Fruit fly (Drosophila melanogaster) whole organism, embryonic: Measurements from ENCODE around the gene Atg18b.

ENCODE experiments used
- CG10959 ChIP-seq: fragments of 200-800 bp; sonication (Bioruptor generic); IDR thresholded peaks from 2 replicates; pipeline ENCODE4 v1.3.6; 2022; ENCODE audit warnings: missing biosample characterization, missing genetic modification characterization
- CG11093 ChIP-seq: fragments of 200-800 bp; sonication (Bioruptor generic); IDR thresholded peaks from 3 replicates; pipeline ENCODE4 v1.3.6; 2022; ENCODE audit warnings: missing biosample characterization, missing genetic modification characterization
- CG11398 ChIP-seq: fragments of 200-800 bp; sonication (Bioruptor generic); optimal IDR thresholded peaks from 2 replicates; lab custom pipeline; 2016; ENCODE audit warnings: missing biosample characterization, missing genetic modification characterization
- CG11696 ChIP-seq: fragments of 200-800 bp; sonication (Bioruptor generic); IDR thresholded peaks from 2 replicates; pipeline ENCODE4 v1.3.6; 2022; ENCODE audit warnings: missing biosample characterization, missing genetic modification characterization
- CG12104 ChIP-seq: fragments of 200-800 bp; sonication (Bioruptor generic); optimal IDR thresholded peaks from 3 replicates; lab custom pipeline; 2016; ENCODE audit warnings: missing biosample characterization, missing genetic modification characterization
- CG12744 ChIP-seq: fragments of 200-800 bp; sonication (Bioruptor generic); optimal IDR thresholded peaks from 2 replicates; lab custom pipeline; 2016; ENCODE audit warnings: missing biosample characterization, missing genetic modification characterization
- CG12769 ChIP-seq: fragments of 200-800 bp; sonication (Bioruptor generic); optimal IDR thresholded peaks from 2 replicates; lab custom pipeline; 2019; ENCODE audit warnings: missing biosample characterization, mild to moderate bottlenecking, missing genetic modification characterization, moderate library complexity
- CG13424 ChIP-seq: fragments of 200-800 bp; sonication (Bioruptor generic); optimal IDR thresholded peaks from 2 replicates; lab custom pipeline; 2019; ENCODE audit warnings: missing biosample characterization, mild to moderate bottlenecking, missing genetic modification characterization, moderate library complexity
- CG13624 ChIP-seq: fragments of 200-800 bp; sonication (Bioruptor generic); optimal IDR thresholded peaks from 2 replicates; lab custom pipeline; 2016; ENCODE audit warnings: missing biosample characterization, missing genetic modification characterization
- CG13894 ChIP-seq: fragments of 200-800 bp; sonication (Bioruptor generic); optimal IDR thresholded peaks from 3 replicates; lab custom pipeline; 2018; ENCODE audit warnings: missing biosample characterization, mild to moderate bottlenecking, missing genetic modification characterization, moderate library complexity
- CG14667 ChIP-seq: fragments of 200-800 bp; sonication (Bioruptor generic); IDR thresholded peaks from 2 replicates; pipeline ENCODE4 v1.3.6; 2022; ENCODE audit warnings: missing biosample characterization, missing genetic modification characterization
- CG14710 ChIP-seq: fragments of 200-800 bp; sonication (Bioruptor generic); optimal IDR thresholded peaks from 3 replicates; lab custom pipeline; 2019; ENCODE audit warnings: missing biosample characterization, mild to moderate bottlenecking, missing genetic modification characterization, moderate library complexity
- CG15269 ChIP-seq: fragments of 200-800 bp; sonication (Bioruptor generic); optimal IDR thresholded peaks from 2 replicates; lab custom pipeline; 2018; ENCODE audit warnings: missing biosample characterization, mild to moderate bottlenecking, missing genetic modification characterization, moderate library complexity
- CG15696 ChIP-seq: fragments of 200-800 bp; sonication (Bioruptor generic); optimal IDR thresholded peaks from 2 replicates; lab custom pipeline; 2019; ENCODE audit warnings: missing biosample characterization, mild to moderate bottlenecking, missing genetic modification characterization, moderate library complexity
- CG16815 ChIP-seq: fragments of 200-800 bp; sonication (Bioruptor generic); optimal IDR thresholded peaks from 3 replicates; lab custom pipeline; 2017; ENCODE audit warnings: missing biosample characterization, mild to moderate bottlenecking, missing genetic modification characterization
- CG18011 ChIP-seq: fragments of 200-800 bp; sonication (Bioruptor generic); optimal IDR thresholded peaks from 2 replicates; lab custom pipeline; 2017; ENCODE audit warnings: missing biosample characterization, missing genetic modification characterization, mild to moderate bottlenecking, moderate library complexity, missing genotype
- CG18619 ChIP-seq: fragments of 200-800 bp; sonication (Bioruptor generic); optimal IDR thresholded peaks from 3 replicates; lab custom pipeline; 2017; ENCODE audit warnings: missing biosample characterization, mild to moderate bottlenecking, missing genetic modification characterization
- CG4328 ChIP-seq: fragments of 200-800 bp; sonication (Bioruptor generic); optimal IDR thresholded peaks from 3 replicates; lab custom pipeline; 2017; ENCODE audit warnings: missing biosample characterization, missing genetic modification reagents, missing genetic modification characterization
- CG7372 ChIP-seq: fragments of 200-800 bp; sonication (Bioruptor generic); IDR thresholded peaks from 2 replicates; pipeline ENCODE4 v1.3.6; 2022; ENCODE audit warnings: missing biosample characterization, missing genetic modification characterization
- CG8089 ChIP-seq: fragments of 200-800 bp; sonication (Bioruptor generic); optimal IDR thresholded peaks from 3 replicates; lab custom pipeline; 2016; ENCODE audit warnings: missing biosample characterization, missing genetic modification characterization
- CoRest ChIP-seq: fragments of 200-800 bp; sonication (Bioruptor generic); optimal IDR thresholded peaks from 3 replicates; lab custom pipeline; 2018; ENCODE audit warnings: missing biosample characterization, mild to moderate bottlenecking, missing genetic modification characterization, moderate library complexity
- Deaf1 ChIP-seq: fragments of 200-800 bp; optimal IDR thresholded peaks from 3 replicates; lab custom pipeline; 2019; ENCODE audit warnings: missing biosample characterization, mild to moderate bottlenecking, missing genetic modification characterization, moderate library complexity
- Dip2 ChIP-seq: fragments of 200-800 bp; sonication (Bioruptor generic); IDR thresholded peaks from 2 replicates; pipeline ENCODE4 v1.3.6; 2022; ENCODE audit warnings: missing biosample characterization, missing genetic modification characterization
- Gsc ChIP-seq: fragments of 200-800 bp; sonication (Bioruptor generic); IDR thresholded peaks from 2 replicates; pipeline ENCODE4 v1.3.6; 2022; ENCODE audit warnings: missing biosample characterization, missing genetic modification characterization
- Hr39 ChIP-seq: fragments of >200 bp; optimal IDR thresholded peaks from 2 replicates; lab custom pipeline; 2017
- Hr78 ChIP-seq, 2 experiments: fragments of 200-800 bp in 1 of 2; fragments of >200 bp in 1 of 2; sonication (Bioruptor generic) in 1 of 2; optimal IDR thresholded peaks; 2 replicates each; lab custom pipeline; 2017 to 2019; ENCODE audit warnings: missing biosample characterization in 2 of 2, missing genetic modification characterization in 2 of 2, mild to moderate bottlenecking in 1 of 2, moderate library complexity in 1 of 2
- Hsf ChIP-seq: fragments of 200-800 bp; sonication (Bioruptor generic); optimal IDR thresholded peaks from 3 replicates; lab custom pipeline; 2016; ENCODE audit warnings: missing biosample characterization, missing genetic modification characterization
- Jarid2 ChIP-seq: fragments of 200-800 bp; sonication (Bioruptor generic); optimal IDR thresholded peaks from 3 replicates; lab custom pipeline; 2017; ENCODE audit warnings: mild to moderate bottlenecking, missing biosample characterization, missing genetic modification reagents, missing genetic modification characterization
- Med ChIP-seq: fragments of 200-800 bp; sonication (Bioruptor generic); peaks from one replicate; lab custom pipeline; 2016; ENCODE audit warnings: missing biosample characterization, missing genetic modification characterization, mild to moderate bottlenecking, inconsistent platforms, moderate library complexity
- Pdp1 ChIP-seq, 2 experiments: fragments of 200-800 bp; sonication (Bioruptor generic); optimal IDR thresholded peaks; 3 replicates each; lab custom pipeline; 2016; ENCODE audit warnings: missing biosample characterization in 2 of 2, missing genetic modification characterization in 2 of 2, mild to moderate bottlenecking in 1 of 2, moderate library complexity in 1 of 2
- Rfx ChIP-seq: fragments of 200-800 bp; sonication (Bioruptor generic); IDR thresholded peaks from 2 replicates; pipeline ENCODE4 v1.3.6; 2022; ENCODE audit warnings: missing biosample characterization, missing genetic modification characterization
- Spps ChIP-seq: fragments of 200-800 bp; sonication (Bioruptor generic); optimal IDR thresholded peaks from 2 replicates; lab custom pipeline; 2018; ENCODE audit warnings: missing biosample characterization, mild to moderate bottlenecking, missing genetic modification characterization
- Sry-δ ChIP-seq: fragments of 200-800 bp; sonication (Bioruptor generic); optimal IDR thresholded peaks from 2 replicates; lab custom pipeline; 2016; ENCODE audit warnings: missing biosample characterization, missing genetic modification characterization
- Tbp ChIP-seq: fragments of >200 bp; optimal IDR thresholded peaks from 2 replicates; lab custom pipeline; 2018; ENCODE audit warnings: missing biosample characterization, missing genetic modification characterization
- Vsx1 ChIP-seq: fragments of 200-800 bp; sonication (Bioruptor generic); optimal IDR thresholded peaks from 2 replicates; lab custom pipeline; 2017; ENCODE audit warnings: missing biosample characterization, mild to moderate bottlenecking, missing genetic modification characterization, missing genetic modification reagents
- chinmo ChIP-seq: fragments of 200-800 bp; sonication (Bioruptor generic); IDR thresholded peaks from 4 replicates; pipeline ENCODE4 v1.3.6; 2022; ENCODE audit warnings: missing biosample characterization, missing genetic modification characterization; ENCODE audit not compliant: partially characterized antibody
- dmrt99B ChIP-seq: fragments of 200-800 bp; sonication (Bioruptor generic); optimal IDR thresholded peaks from 2 replicates; lab custom pipeline; 2018; ENCODE audit warnings: missing biosample characterization, mild to moderate bottlenecking, missing genetic modification characterization, moderate library complexity
- emc ChIP-seq: fragments of 200-800 bp; sonication (Bioruptor generic); optimal IDR thresholded peaks from 2 replicates; lab custom pipeline; 2016; ENCODE audit warnings: missing biosample characterization, missing genetic modification characterization
- en ChIP-seq: fragments of 200-800 bp; sonication (Bioruptor generic); optimal IDR thresholded peaks from 2 replicates; lab custom pipeline; 2016; ENCODE audit warnings: missing biosample characterization, missing genetic modification characterization
- grau ChIP-seq: fragments of 200-800 bp; optimal IDR thresholded peaks from 3 replicates; lab custom pipeline; 2019; ENCODE audit warnings: missing biosample characterization, mild to moderate bottlenecking, missing genetic modification characterization, moderate library complexity
- salm ChIP-seq: fragments of 200-800 bp; sonication (Bioruptor generic); optimal IDR thresholded peaks from 2 replicates; lab custom pipeline; 2018; ENCODE audit warnings: missing biosample characterization, mild to moderate bottlenecking, missing genetic modification characterization
- stc ChIP-seq: fragments of 200-800 bp; sonication (Bioruptor generic); IDR thresholded peaks from 2 replicates; pipeline ENCODE4 v1.3.6; 2022; ENCODE audit warnings: missing biosample characterization, missing genetic modification characterization
- stwl ChIP-seq: fragments of 200-800 bp; sonication (Bioruptor generic); optimal IDR thresholded peaks from 3 replicates; lab custom pipeline; 2018; ENCODE audit warnings: missing biosample characterization, mild to moderate bottlenecking, missing genetic modification characterization, moderate library complexity
- tup ChIP-seq: fragments of 200-800 bp; sonication (Bioruptor generic); optimal IDR thresholded peaks from 2 replicates; lab custom pipeline; 2016; ENCODE audit warnings: missing biosample characterization, mild to moderate bottlenecking, missing genetic modification characterization, moderate library complexity
- vvl ChIP-seq: fragments of 200-800 bp; sonication (Bioruptor generic); IDR thresholded peaks from 2 replicates; pipeline ENCODE4 v1.3.6; 2022; ENCODE audit warnings: missing biosample characterization, missing genetic modification characterization

The Atg18b gene

DNA sequence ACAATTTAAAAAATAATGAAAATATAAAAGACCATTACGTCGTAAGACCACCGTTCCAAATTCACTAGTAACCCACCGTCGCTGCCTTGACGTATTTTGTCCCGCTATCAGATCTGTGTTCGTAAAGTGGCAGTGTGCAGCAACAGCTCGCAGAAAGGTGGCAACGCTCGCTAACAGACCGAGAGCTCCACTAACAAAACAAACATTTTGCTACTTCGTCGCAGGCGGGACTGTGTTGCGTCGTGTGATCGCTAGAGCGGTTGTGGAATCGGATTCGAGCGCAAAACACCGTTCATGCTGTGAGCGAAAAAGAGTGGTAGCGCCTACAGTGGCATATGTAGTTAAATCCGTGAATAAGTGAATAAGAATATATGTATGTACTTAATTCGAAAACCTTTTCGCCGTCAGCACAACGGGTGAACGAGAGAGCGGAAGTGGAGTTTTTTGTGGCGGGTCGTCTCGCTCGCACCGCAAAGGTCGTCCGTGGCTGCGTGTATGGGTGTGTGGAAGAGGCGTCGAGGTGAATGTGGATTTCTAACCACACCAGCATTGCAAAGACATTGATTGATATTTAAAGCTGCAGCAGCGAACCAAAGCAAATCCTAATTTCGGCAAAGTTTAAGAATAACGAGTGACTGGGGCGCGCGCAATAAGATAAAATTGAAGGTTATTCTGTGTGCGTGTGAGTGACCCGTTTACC lies 16.8 kb upstream of the Atg18b start, which contains the start of gene Hr39 (continued):
- TF ChIP-seq Hr39 (lab: Kevin White, UChicago) (no peak), CG18619 (peak; percentile 48)

DNA sequence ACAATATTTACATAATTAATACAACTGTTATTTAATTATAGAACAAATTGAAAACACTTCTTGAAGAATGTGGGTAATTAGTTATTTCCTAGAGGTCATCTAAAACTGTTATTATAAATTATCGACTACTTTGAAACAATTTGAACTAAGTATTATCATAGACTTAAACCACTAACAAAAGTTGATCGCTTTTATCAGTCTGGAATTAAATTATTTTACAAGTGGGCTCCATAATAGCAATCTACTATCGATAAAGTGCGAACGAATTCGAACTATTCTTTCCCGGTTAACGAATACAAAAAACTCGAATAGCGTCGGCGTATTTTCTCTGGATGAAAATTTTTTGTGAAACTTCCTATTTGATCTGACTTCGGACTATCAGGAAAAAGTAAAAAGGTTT lies 16.3 kb upstream of the Atg18b start, which contains the start of gene CG31626:
CG31626 (minus strand) TSS at position 101 of the 400 bp plus-strand sequence.
- no peak for TF ChIP-seq stc (GFP tag; lab: Robert Waterston, UW)
- TF ChIP-seq CoRest (tag; lab: Kevin White, UChicago), result no peak
- TF ChIP-seq grau, result no peak

DNA sequence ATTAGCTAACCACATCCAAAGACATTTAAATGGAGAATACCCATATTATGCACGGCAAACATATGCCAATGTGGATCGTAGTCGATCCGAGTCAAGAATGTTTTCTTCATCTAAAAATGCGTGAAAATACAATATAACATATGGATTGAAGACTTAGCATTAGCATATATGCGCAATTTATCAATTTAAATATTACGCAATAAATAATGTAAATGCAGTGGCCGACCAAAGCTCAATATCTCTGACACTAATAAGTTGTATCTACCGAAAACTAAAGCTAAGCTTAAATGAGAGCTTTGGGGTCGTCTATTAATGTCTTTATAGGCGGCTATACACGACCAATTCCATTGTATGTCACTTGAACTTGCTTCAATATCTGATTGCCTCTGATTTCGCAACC lies 15.1 kb upstream of the Atg18b start:
- TF ChIP-seq dmrt99B (tag; lab: Kevin White, UChicago) (no peak), CG15269 (tag; lab: Kevin White, UChicago) (peak; percentile 41), emc (GFP tag; lab: Kevin White, UChicago) (no peak), CG11398 (no peak), CG10959 (GFP tag; lab: Robert Waterston, UW) (no peak), CG7372 (GFP tag; lab: Robert Waterston, UW) (no peak), Hr78 (GFP tag; optimal IDR thresholded peaks at IDR 0.05; lab: Kevin White, UChicago) (peak in 1 of 2 experiments; percentile 51), CG13624 (GFP tag; lab: Kevin White, UChicago) (peak; percentile 7), Med (GFP tag; lab: Kevin White, UChicago) (peak; percentile 52), CG11093 (GFP tag; lab: Robert Waterston, UW) (no peak), Hsf (GFP tag; lab: Kevin White, UChicago) (no peak), CG11696 (GFP tag; lab: Robert Waterston, UW) (no peak), CG14710 (tag; lab: Kevin White, UChicago) (no peak), Deaf1 (tag; lab: Kevin White, UChicago) (no peak), CG8089 (GFP tag; lab: Kevin White, UChicago) (no peak), en (no peak), Pdp1 (GFP tag; optimal IDR thresholded peaks at IDR 0.05; lab: Kevin White, UChicago) (peak in 1 of 2 experiments; percentile 87), CG16815 (GFP tag; lab: Kevin White, UChicago) (no peak), Gsc (GFP tag; lab: Robert Waterston, UW) (no peak), CG18011 (GFP tag; lab: Kevin White, UChicago) (peak; percentile 93), CG12769 (tag; lab: Kevin White, UChicago) (no peak), CG4328 (GFP tag; lab: Kevin White, UChicago) (peak; percentile 15), CG13894 (tag; lab: Kevin White, UChicago) (peak; percentile 24), Dip2 (no peak), Rfx (GFP tag; lab: Robert Waterston, UW) (0 out of 2 replicates have a peak, but pooled peaks have one; percentile 6), CG12104 (no peak), Spps (tag; lab: Kevin White, UChicago) (no peak), chinmo (peak; percentile 64; the same call in 1 of the 4 replicates), tup (no peak), CG14667 (GFP tag; lab: Robert Waterston, UW) (no peak), stwl (no peak), salm (no peak), CG12744 (GFP tag; lab: Kevin White, UChicago) (no peak), CG13424 (tag; lab: Kevin White, UChicago) (no peak), Jarid2 (GFP tag; lab: Kevin White, UChicago) (no peak), Vsx1 (GFP tag; lab: Kevin White, UChicago) (peak; percentile 12), Sry-δ (no peak), vvl (GFP tag; lab: Robert Waterston, UW) (peak; percentile 81), Tbp (GFP tag; lab: Kevin White, UChicago) (no peak), CG15696 (tag; lab: Kevin White, UChicago) (no peak)
